Fruit fly (Drosophila melanogaster) whole organism, pupa: Measurements from ENCODE around the gene Mrtf.

Experiments
- CG12605 ChIP-seq: fragments of 200-800 bp; sonication (Bioruptor generic); IDR thresholded peaks from 2 replicates; pipeline ENCODE4 v1.3.6; 2022; ENCODE audit warnings: missing biosample characterization, missing genetic modification characterization
- CG13204 ChIP-seq: fragments of 200-800 bp; sonication (Bioruptor generic); optimal IDR thresholded peaks from 2 replicates; lab custom pipeline; 2018; ENCODE audit warnings: missing biosample characterization, mild to moderate bottlenecking, missing genetic modification characterization, moderate library complexity
- CG17806 ChIP-seq: fragments of 200-800 bp; sonication (Bioruptor generic); optimal IDR thresholded peaks from 2 replicates; lab custom pipeline; 2018; ENCODE audit warnings: missing biosample characterization, mild to moderate bottlenecking, missing genetic modification characterization, moderate library complexity
- CG8159 ChIP-seq: fragments of 200-800 bp; sonication (Bioruptor generic); optimal IDR thresholded peaks from 3 replicates; lab custom pipeline; 2018; ENCODE audit warnings: missing biosample characterization, mild to moderate bottlenecking, missing genetic modification characterization, moderate library complexity
- CG8301 ChIP-seq: fragments of 200-800 bp; sonication (Bioruptor generic); optimal IDR thresholded peaks from 2 replicates; lab custom pipeline; 2018; ENCODE audit warnings: missing biosample characterization, mild to moderate bottlenecking, missing genetic modification characterization
- D1 ChIP-seq: fragments of 200-800 bp; sonication (Bioruptor generic); optimal IDR thresholded peaks from 2 replicates; lab custom pipeline; 2018; ENCODE audit warnings: missing biosample characterization, mild to moderate bottlenecking, missing genetic modification characterization, moderate library complexity
- EcR ChIP-seq: fragments of 200-800 bp; sonication (Bioruptor generic); optimal IDR thresholded peaks from 3 replicates; lab custom pipeline; 2019; ENCODE audit warnings: missing biosample characterization, missing genetic modification characterization, mild to moderate bottlenecking, moderate library complexity, missing genetic modification reagents
- Ets98B ChIP-seq: fragments of 200-800 bp; sonication (Bioruptor generic); IDR thresholded peaks from 2 replicates; pipeline ENCODE4 v1.3.6; 2022; ENCODE audit warnings: missing biosample characterization, missing genetic modification characterization
- gl ChIP-seq: fragments of 200-800 bp; sonication (Bioruptor generic); optimal IDR thresholded peaks from 2 replicates; lab custom pipeline; 2018; ENCODE audit warnings: missing biosample characterization, mild to moderate bottlenecking, missing genetic modification characterization

DNA sequence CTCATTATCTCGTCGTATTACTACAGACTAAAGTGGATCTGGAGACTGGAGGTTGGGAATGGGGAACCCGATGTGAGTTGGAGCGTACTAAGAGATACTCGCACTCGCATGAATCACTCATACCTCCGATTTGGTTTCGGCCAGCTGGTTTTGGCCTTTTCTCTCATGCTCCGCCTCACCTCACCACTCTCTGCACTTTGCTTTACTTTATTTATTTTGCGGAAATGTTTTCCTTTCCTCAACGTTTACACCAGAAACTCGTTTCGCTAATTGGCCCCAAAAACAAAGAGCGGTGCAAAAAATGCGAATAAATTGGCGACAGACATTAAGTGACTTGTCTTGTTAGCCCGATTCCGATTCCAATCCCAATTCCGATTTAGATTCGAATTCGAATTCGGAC is 41.0 kb upstream of the Mrtf start:
- TF ChIP-seq CG13204 (GFP tag; lab: Kevin White, UChicago): no peak
- no peak for TF ChIP-seq CG8159
- no peak for TF ChIP-seq D1
- TF ChIP-seq gl (tag; lab: Kevin White, UChicago): no peak
- TF ChIP-seq EcR (GFP tag; lab: Kevin White, UChicago): no peak
- no peak for TF ChIP-seq CG17806
- TF ChIP-seq CG12605 (GFP tag; lab: Robert Waterston, UW): no peak
- TF ChIP-seq CG8301 (tag; lab: Kevin White, UChicago): no peak
- no peak for TF ChIP-seq Ets98B (GFP tag; lab: Robert Waterston, UW)
